Worm (Caenorhabditis elegans) whole organism, L4 larva: ENCODE data around the gene F08D12.12.
A peak's percentile ranks its signal among the peaks of the same experiment; 100 is the strongest.

ENCODE experiments used
- F49E8.2 ChIP-seq: sonication (generic microtip); optimal IDR thresholded peaks from 2 replicates; lab custom pipeline; 2016; ENCODE audit warnings: missing compliant biosample characterization, mild to moderate bottlenecking, missing genetic modification characterization, borderline replicate concordance
- ama-1 ChIP-seq: fragments of 150-350 bp; optimal IDR thresholded peaks from 2 replicates; lab custom pipeline; 2014; ENCODE audit warnings: inconsistent platforms, mixed read lengths
- ceh-28 ChIP-seq: fragments of 150-350 bp; optimal IDR thresholded peaks from 2 replicates; lab custom pipeline; 2014; ENCODE audit warnings: missing biosample characterization, missing genetic modification reagents, missing genetic modification characterization
- dmd-8 ChIP-seq: fragments of 200-800 bp; sonication (Bioruptor generic); IDR thresholded peaks from 2 replicates; pipeline ENCODE4 v1.3.6; 2022; ENCODE audit warnings: missing genetic modification characterization, missing compliant biosample characterization
- hlh-30 ChIP-seq: sonication (generic microtip); optimal IDR thresholded peaks from 2 replicates; lab custom pipeline; 2017; ENCODE audit warnings: antibody characterized with exemption, mild to moderate bottlenecking, missing genetic modification characterization, missing compliant biosample characterization; ENCODE audit not compliant: insufficient read depth
- nhr-237 ChIP-seq: sonication (generic microtip); optimal IDR thresholded peaks from 2 replicates; lab custom pipeline; 2017; ENCODE audit warnings: missing biosample characterization, missing genetic modification characterization
- nhr-76 ChIP-seq: fragments of 150-350 bp; optimal IDR thresholded peaks from 2 replicates; lab custom pipeline; 2014; ENCODE audit warnings: missing biosample characterization, missing genetic modification characterization
- nhr-77 ChIP-seq: fragments of 150-350 bp; optimal IDR thresholded peaks from 2 replicates; lab custom pipeline; 2014; ENCODE audit warnings: missing biosample characterization, missing genetic modification characterization
- skn-1 ChIP-seq: fragments of 150-350 bp; optimal IDR thresholded peaks from 2 replicates; lab custom pipeline; 2014; ENCODE audit warnings: missing biosample characterization, missing genetic modification characterization
- unc-39 ChIP-seq: sonication (generic microtip); optimal IDR thresholded peaks from 2 replicates; lab custom pipeline; 2017; ENCODE audit warnings: missing biosample characterization, missing genetic modification characterization
- unc-62 ChIP-seq, 3 experiments: fragments of 150-350 bp in 1 of 3; sonication (generic microtip); optimal IDR thresholded peaks in 2 of 3; peaks in 1 of 3; 1 replicate in 1 of 3; 2 replicates in 2 of 3; lab custom pipeline; 2014 to 2017; ENCODE audit warnings: missing biosample characterization in 3 of 3, missing genetic modification characterization in 3 of 3, missing genetic modification reagents in 3 of 3, missing genotype in 1 of 3

ce11 chrII:2804949-2805348 lies 18.1 kb upstream of the F08D12.12 start:
- peak; percentile 80 for TF ChIP-seq hlh-30 (tag; lab: Kevin White, UChicago)
- TF ChIP-seq nhr-237 (tag; lab: Kevin White, UChicago) = no peak
- no peak for TF ChIP-seq skn-1
- TF ChIP-seq unc-39 = no peak
- no peak for TF ChIP-seq nhr-76 (tag; lab: Kevin White, UChicago)
- no peak for TF ChIP-seq dmd-8 (GFP tag; lab: Robert Waterston, UW)
- no peak for TF ChIP-seq ama-1 (lab: Kevin White, UChicago)
- TF ChIP-seq ceh-28 = no peak
- TF ChIP-seq nhr-77 = no peak
- no peak for TF ChIP-seq unc-62 (GFP tag; optimal IDR thresholded peaks at IDR 0.05 in 1 of 2; lab: Kevin White, UChicago)
- no peak for TF ChIP-seq unc-62 (tag; optimal IDR thresholded peaks at IDR 0.05; lab: Kevin White, UChicago)
- no peak for TF ChIP-seq F49E8.2 (tag; lab: Kevin White, UChicago)
